Worm (Caenorhabditis elegans): ENCODE measurements around the gene F54F12.2.
A peak's percentile ranks its signal among the peaks of the same experiment; 100 is the strongest.

F54F12.2 gene

ce11 chrIII:13018619-13019018 lies 21.2 kb upstream of the F54F12.2 start, which contains the start of gene col-98:
Gene col-98 (plus strand): TSS chrIII:13019008.
- TF ChIP-seq elt-1 (tag; optimal IDR thresholded peaks at IDR 0.05), result no peak
- TF ChIP-seq mdl-1 (tag; optimal IDR thresholded peaks at IDR 0.05), result no peak
- TF ChIP-seq nhr-23 (tag; optimal IDR thresholded peaks at IDR 0.05), result peak; percentile 41
- TF ChIP-seq fkh-10 (GFP tag; optimal IDR thresholded peaks at IDR 0.05), result no peak

ce11 chrIII:13019547-13020098 lies 20.2 kb upstream of the F54F12.2 start:
- TF ChIP-seq elt-1 (tag; optimal IDR thresholded peaks at IDR 0.05) (no peak), nhr-237 (tag; optimal IDR thresholded peaks at IDR 0.05) (no peak), ztf-11 (tag; optimal IDR thresholded peaks at IDR 0.05) (no peak), skn-1 (tag; optimal IDR thresholded peaks at IDR 0.05) (no peak), egl-27 (tag; optimal IDR thresholded peaks at IDR 0.05) (no peak)

- TF ChIP-seq nhr-25 (tag; optimal IDR thresholded peaks at IDR 0.05) (no peak), aly-2 (tag; optimal IDR thresholded peaks at IDR 0.05) (no peak), daf-12 (tag; optimal IDR thresholded peaks at IDR 0.05) (no peak), nhr-76 (tag; optimal IDR thresholded peaks at IDR 0.05) (no peak), nhr-12 (tag; optimal IDR thresholded peaks at IDR 0.05) (no peak), mdl-1 (tag; optimal IDR thresholded peaks at IDR 0.05) (no peak), nhr-28 (tag; optimal IDR thresholded peaks at IDR 0.05) (no peak), eor-1 (tag; optimal IDR thresholded peaks at IDR 0.05) (no peak), elt-2 (tag; optimal IDR thresholded peaks at IDR 0.05) (no peak), ceh-9 (tag; optimal IDR thresholded peaks at IDR 0.05) (no peak), egl-27 (tag; optimal IDR thresholded peaks at IDR 0.05) (no peak), lin-39 (tag; optimal IDR thresholded peaks at IDR 0.05) (no peak), fkh-2 (tag; optimal IDR thresholded peaks at IDR 0.05) (no peak), ZK546.5 (tag; optimal IDR thresholded peaks at IDR 0.05) (no peak), sea-2 (GFP tag; optimal IDR thresholded peaks at IDR 0.05) (no peak)
Measured at ce11 chrIII:13020741-13021140, 19.1 kb upstream of the F54F12.2 start, which contains the start of gene cyp-13A11. Gene cyp-13A11 (plus strand): TSS chrIII:13021006.

DNA sequence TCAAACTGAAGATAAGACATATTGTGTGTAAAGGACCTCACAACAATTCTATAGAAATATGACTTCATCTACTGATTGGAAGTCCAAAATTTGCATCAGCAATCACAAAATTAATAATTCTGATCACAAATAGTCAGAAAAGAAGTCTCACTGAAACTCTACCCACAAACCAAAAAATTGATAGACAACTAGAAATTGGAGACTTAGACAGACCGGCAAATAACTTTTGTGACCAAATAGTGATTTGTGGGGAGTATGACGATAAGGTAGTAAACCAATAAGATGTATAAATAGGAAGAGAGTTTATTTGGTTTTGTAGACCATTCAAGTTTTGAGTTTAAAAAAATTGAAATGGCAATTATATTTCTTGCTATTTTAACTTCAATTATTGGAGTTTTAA lies 15.6 kb upstream of the F54F12.2 start, which contains the start of gene cyp-13A12:
Gene cyp-13A12, plus strand, starts transcription at position 267 of the 400 bp plus-strand sequence.
- TF ChIP-seq egl-5 (tag; optimal IDR thresholded peaks at IDR 0.05), result no peak
- peak; percentile 46 for TF ChIP-seq elt-2 (tag; optimal IDR thresholded peaks at IDR 0.05)
- no peak for TF ChIP-seq fos-1 (tag; optimal IDR thresholded peaks at IDR 0.05)
- TF ChIP-seq nhr-43 (tag; optimal IDR thresholded peaks at IDR 0.05; ENCODE audit: poor library complexity, severe bottlenecking), result no peak
- no peak for TF ChIP-seq nhr-77 (tag; optimal IDR thresholded peaks at IDR 0.05)
- no peak for TF ChIP-seq nhr-11 (tag; optimal IDR thresholded peaks at IDR 0.05)
- peak; percentile 59 for TF ChIP-seq pqm-1 (tag; optimal IDR thresholded peaks at IDR 0.05)
- TF ChIP-seq nfya-1 (tag; optimal IDR thresholded peaks at IDR 0.05; ENCODE audit: insufficient read depth), result no peak
- no peak for TF ChIP-seq ama-1 (optimal IDR thresholded peaks at IDR 0.05)
- TF ChIP-seq ceh-82 (tag; optimal IDR thresholded peaks at IDR 0.05), result no peak
- TF ChIP-seq nhr-23 (tag; optimal IDR thresholded peaks at IDR 0.05), result no peak
- no peak for TF ChIP-seq lin-15B (tag; optimal IDR thresholded peaks at IDR 0.05)
- TF ChIP-seq unc-39 (tag; optimal IDR thresholded peaks at IDR 0.05), result no peak
- no peak for TF ChIP-seq nhr-25 (tag; optimal IDR thresholded peaks at IDR 0.05)
- TF ChIP-seq snpc-4 (tag; optimal IDR thresholded peaks at IDR 0.05), result no peak
- TF ChIP-seq hmg-11 (tag; optimal IDR thresholded peaks at IDR 0.05), result no peak
- no peak for TF ChIP-seq mdl-1 (tag; optimal IDR thresholded peaks at IDR 0.05)
- no peak for TF ChIP-seq lsy-12 (tag; optimal IDR thresholded peaks at IDR 0.05)
- no peak for TF ChIP-seq zag-1 (tag; optimal IDR thresholded peaks at IDR 0.05)
- no peak for TF ChIP-seq mml-1 (tag; optimal IDR thresholded peaks at IDR 0.05)
- TF ChIP-seq nhr-12 (tag; optimal IDR thresholded peaks at IDR 0.05), result no peak
- TF ChIP-seq daf-12 (tag; optimal IDR thresholded peaks at IDR 0.05), result no peak
- TF ChIP-seq pha-4 (tag; optimal IDR thresholded peaks at IDR 0.05), result peak; percentile 7
- TF ChIP-seq ceh-9 (tag; optimal IDR thresholded peaks at IDR 0.05), result no peak
- TF ChIP-seq nhr-28 (tag; optimal IDR thresholded peaks at IDR 0.05), result no peak
- no peak for TF ChIP-seq tbx-2 (tag; optimal IDR thresholded peaks at IDR 0.05)

All from whole organism, L3 larva.